Worm (Caenorhabditis elegans) whole organism, L4 larva: ENCODE measurements around the gene try-1.

Experiments
- ceh-32 ChIP-seq: sonication (generic microtip); optimal IDR thresholded peaks from 2 replicates; lab custom pipeline; 2016; ENCODE audit warnings: mild to moderate bottlenecking, missing genetic modification characterization, missing compliant biosample characterization; ENCODE audit not compliant: poor library complexity
- ceh-82 ChIP-seq: sonication (generic microtip); optimal IDR thresholded peaks from 2 replicates; lab custom pipeline; 2017; ENCODE audit warnings: missing biosample characterization, missing genetic modification characterization
- daf-12 ChIP-seq: fragments of 150-350 bp; optimal IDR thresholded peaks from 2 replicates; lab custom pipeline; 2014; ENCODE audit warnings: missing biosample characterization, missing genetic modification reagents, missing genetic modification characterization
- dpl-1 ChIP-seq: fragments of 150-350 bp; optimal IDR thresholded peaks from 2 replicates; lab custom pipeline; 2014; ENCODE audit warnings: missing biosample characterization, missing genetic modification reagents, missing genetic modification characterization
- egl-27 ChIP-seq: sonication (generic microtip); optimal IDR thresholded peaks from 3 replicates; lab custom pipeline; 2017; ENCODE audit warnings: missing biosample characterization, missing genetic modification reagents, missing genetic modification characterization
- hif-1 ChIP-seq, 2 experiments: sonication (generic microtip); optimal IDR thresholded peaks; 2 replicates each; lab custom pipeline; 2016 to 2017; ENCODE audit warnings: missing compliant biosample characterization in 2 of 2, missing genetic modification characterization in 2 of 2, missing genetic modification reagents in 2 of 2, missing genotype in 2 of 2, mild to moderate bottlenecking in 1 of 2
- lin-38 ChIP-seq: fragments of 200-800 bp; sonication (Bioruptor generic); IDR thresholded peaks from 2 replicates; pipeline ENCODE4 v1.3.6; 2022; ENCODE audit warnings: missing genetic modification reagents, missing genetic modification characterization, missing compliant biosample characterization
- lsy-2 ChIP-seq, 2 experiments: fragments of 150-350 bp in 1 of 2; sonication (generic microtip) in 1 of 2; optimal IDR thresholded peaks; 2 replicates each; lab custom pipeline; 2014 to 2017; ENCODE audit warnings: missing biosample characterization in 2 of 2, missing genetic modification characterization in 2 of 2
- mxl-2 ChIP-seq: fragments of 200-800 bp; sonication (Bioruptor generic); conservative IDR thresholded peaks from 2 replicates; pipeline ENCODE4 v1.3.6; 2022; ENCODE audit warnings: missing genetic modification reagents, missing genetic modification characterization, missing compliant biosample characterization
- nhr-11 ChIP-seq: fragments of 150-350 bp; optimal IDR thresholded peaks from 2 replicates; lab custom pipeline; 2014; ENCODE audit warnings: missing biosample characterization, missing genetic modification characterization
- pqm-1 ChIP-seq: sonication (generic microtip); optimal IDR thresholded peaks from 2 replicates; lab custom pipeline; 2017; ENCODE audit warnings: missing biosample characterization, missing genetic modification characterization
- set-16 ChIP-seq: fragments of 200-800 bp; sonication (Bioruptor generic); IDR thresholded peaks from 2 replicates; pipeline ENCODE4 v1.3.6; 2022; ENCODE audit warnings: missing genetic modification reagents, missing genetic modification characterization, missing compliant biosample characterization
- spr-3 ChIP-seq: fragments of 200-800 bp; sonication (Bioruptor generic); optimal IDR thresholded peaks from 2 replicates; lab custom pipeline; 2018; ENCODE audit warnings: mild to moderate bottlenecking, missing genetic modification characterization, missing compliant biosample characterization

ce11 chrII:4941050-4941449 lies 8.3 kb downstream of the try-1 start, which contains the start of gene cblc-1:
- TF ChIP-seq daf-12 (tag; lab: Kevin White, UChicago), result no peak
- no peak for TF ChIP-seq nhr-11 (tag; lab: Kevin White, UChicago)
- TF ChIP-seq lsy-2 (tag; optimal IDR thresholded peaks at IDR 0.05; lab: Kevin White, UChicago), result no peak
- no peak for TF ChIP-seq ceh-82 (tag; lab: Kevin White, UChicago)
- no peak for TF ChIP-seq ceh-32 (tag; lab: Kevin White, UChicago)
- no peak for TF ChIP-seq dpl-1
- no peak for TF ChIP-seq pqm-1 (tag; lab: Kevin White, UChicago)
- TF ChIP-seq egl-27, result no peak
- no peak for TF ChIP-seq lin-38
- no peak for TF ChIP-seq hif-1 (tag; optimal IDR thresholded peaks at IDR 0.05; lab: Kevin White, UChicago)
- no peak for TF ChIP-seq mxl-2 (GFP tag; lab: Robert Waterston, UW)
- TF ChIP-seq set-16, result no peak
- no peak for TF ChIP-seq spr-3 (GFP tag; lab: Kevin White, UChicago)
